Worm (Caenorhabditis elegans) whole organism, L4/young adult: Measurements from ENCODE around the gene erp-44.2.

Experiments
- W03F9.2 ChIP-seq: fragments of 150-350 bp; optimal IDR thresholded peaks from 2 replicates; lab custom pipeline; 2014; ENCODE audit warnings: missing biosample characterization, missing genetic modification characterization
- dao-5 ChIP-seq: sonication (generic microtip); optimal IDR thresholded peaks from 2 replicates; lab custom pipeline; 2016; ENCODE audit warnings: missing genotype, missing genetic modification characterization, moderate library complexity, missing compliant biosample characterization
- him-1 ChIP-seq: sonication (generic microtip); optimal IDR thresholded peaks from 2 replicates; lab custom pipeline; 2016; ENCODE audit warnings: missing genotype, missing genetic modification reagents, missing genetic modification characterization, missing compliant biosample characterization

Gene erp-44.2

ce11 chrIV:7783801-7784411 lies 50.6 kb downstream of the erp-44.2 start, which contains the start of gene tag-321:
Gene tag-321, minus strand, starts transcription at chrIV:7783851.
- TF ChIP-seq W03F9.2 (tag; lab: Kevin White, UChicago) (no peak), him-1 (no peak), dao-5 (tag; lab: Kevin White, UChicago) (no peak)
